Worm (Caenorhabditis elegans) whole organism, late embryonic: Measurements from ENCODE around the gene T26G10.4.

Experiments
- C08G9.2 ChIP-seq: sonication (generic microtip); optimal IDR thresholded peaks from 2 replicates; lab custom pipeline; 2016; ENCODE audit warnings: mild to moderate bottlenecking, missing genetic modification characterization, moderate library complexity, missing compliant biosample characterization
- F13H6.1 ChIP-seq: sonication (generic microtip); optimal IDR thresholded peaks from 2 replicates; lab custom pipeline; 2016; ENCODE audit warnings: missing genetic modification characterization, missing compliant biosample characterization
- K02D7.2 ChIP-seq: sonication (generic microtip); optimal IDR thresholded peaks from 2 replicates; lab custom pipeline; 2017; ENCODE audit warnings: mild to moderate bottlenecking, missing genetic modification characterization, missing compliant biosample characterization
- T23F11.4 ChIP-seq: fragments of 200-800 bp; sonication (Bioruptor generic); optimal IDR thresholded peaks from 2 replicates; lab custom pipeline; 2018; ENCODE audit warnings: mild to moderate bottlenecking, missing genetic modification characterization, missing compliant biosample characterization
- Y22D7AL.16 ChIP-seq: sonication (generic microtip); optimal IDR thresholded peaks from 2 replicates; lab custom pipeline; 2016; ENCODE audit warnings: missing genetic modification characterization, missing compliant biosample characterization
- ama-1 ChIP-seq: fragments of 150-350 bp; optimal IDR thresholded peaks from 2 replicates; lab custom pipeline; 2014
- ceh-14 ChIP-seq: sonication (generic microtip); optimal IDR thresholded peaks from 2 replicates; lab custom pipeline; 2016; ENCODE audit warnings: missing genotype, missing genetic modification characterization, missing compliant biosample characterization
- ceh-18 ChIP-seq: sonication (generic microtip); optimal IDR thresholded peaks from 2 replicates; lab custom pipeline; 2016; ENCODE audit warnings: missing genetic modification characterization, missing compliant biosample characterization
- ceh-22 ChIP-seq: sonication (generic microtip); optimal IDR thresholded peaks from 2 replicates; lab custom pipeline; 2017; ENCODE audit warnings: missing biosample characterization, missing genetic modification characterization
- ceh-24 ChIP-seq: sonication (generic microtip); optimal IDR thresholded peaks from 2 replicates; lab custom pipeline; 2016; ENCODE audit warnings: mild to moderate bottlenecking, missing genetic modification characterization, missing compliant biosample characterization
- ceh-30 ChIP-seq: fragments of 150-350 bp; optimal IDR thresholded peaks from 2 replicates; lab custom pipeline; 2014; ENCODE audit warnings: missing biosample characterization, missing genetic modification characterization
- ceh-31 ChIP-seq: sonication (generic microtip); optimal IDR thresholded peaks from 2 replicates; lab custom pipeline; 2016; ENCODE audit warnings: missing genetic modification characterization, missing compliant biosample characterization
- ceh-48 ChIP-seq: sonication (generic microtip); optimal IDR thresholded peaks from 2 replicates; lab custom pipeline; 2016; ENCODE audit warnings: missing genetic modification characterization, inconsistent platforms, missing compliant biosample characterization
- ceh-6 ChIP-seq: fragments of 200-800 bp; sonication (Bioruptor generic); optimal IDR thresholded peaks from 2 replicates; lab custom pipeline; 2018; ENCODE audit warnings: mild to moderate bottlenecking, missing genetic modification characterization, missing compliant biosample characterization
- che-1 ChIP-seq: sonication (generic microtip); optimal IDR thresholded peaks from 2 replicates; lab custom pipeline; 2016; ENCODE audit warnings: mild to moderate bottlenecking, missing genetic modification characterization, missing compliant biosample characterization
- dmd-4 ChIP-seq: sonication (generic microtip); optimal IDR thresholded peaks from 2 replicates; lab custom pipeline; 2016; ENCODE audit warnings: borderline replicate concordance, missing genetic modification characterization, missing compliant biosample characterization
- dve-1 ChIP-seq: sonication (generic microtip); optimal IDR thresholded peaks from 2 replicates; lab custom pipeline; 2017; ENCODE audit warnings: antibody characterized with exemption, mild to moderate bottlenecking, missing genetic modification characterization, missing compliant biosample characterization
- fax-1 ChIP-seq: sonication (generic microtip); optimal IDR thresholded peaks from 2 replicates; lab custom pipeline; 2016; ENCODE audit warnings: missing genotype, missing genetic modification characterization, missing compliant biosample characterization
- fkh-10 ChIP-seq: fragments of 150-350 bp; optimal IDR thresholded peaks from 2 replicates; lab custom pipeline; 2014; ENCODE audit warnings: missing biosample characterization, missing genetic modification reagents, missing genetic modification characterization
- fkh-6 ChIP-seq: sonication (generic microtip); optimal IDR thresholded peaks from 2 replicates; lab custom pipeline; 2016; ENCODE audit warnings: missing genetic modification characterization, missing compliant biosample characterization
- gmeb-2 ChIP-seq: sonication (generic microtip); optimal IDR thresholded peaks from 2 replicates; lab custom pipeline; 2016; ENCODE audit warnings: missing genetic modification characterization, inconsistent platforms, missing compliant biosample characterization
- hlh-13 ChIP-seq: fragments of 200-800 bp; sonication (Bioruptor generic); optimal IDR thresholded peaks from 2 replicates; lab custom pipeline; 2018; ENCODE audit warnings: mild to moderate bottlenecking, missing genetic modification characterization, missing compliant biosample characterization
- hlh-30 ChIP-seq: sonication (generic microtip); optimal IDR thresholded peaks from 2 replicates; lab custom pipeline; 2017; ENCODE audit warnings: antibody characterized with exemption, missing genetic modification characterization, missing compliant biosample characterization; ENCODE audit not compliant: insufficient read depth
- madf-2 ChIP-seq: sonication (generic microtip); optimal IDR thresholded peaks from 2 replicates; lab custom pipeline; 2017; ENCODE audit warnings: missing genetic modification characterization, missing compliant biosample characterization
- nhr-232 ChIP-seq: sonication (generic microtip); optimal IDR thresholded peaks from 2 replicates; lab custom pipeline; 2016; ENCODE audit warnings: missing genetic modification characterization, missing compliant biosample characterization
- npax-4 ChIP-seq: sonication (generic microtip); optimal IDR thresholded peaks from 2 replicates; lab custom pipeline; 2016; ENCODE audit warnings: missing genetic modification characterization, missing compliant biosample characterization
- odd-2 ChIP-seq: sonication (generic microtip); optimal IDR thresholded peaks from 2 replicates; lab custom pipeline; 2017; ENCODE audit warnings: antibody characterized with exemption, mild to moderate bottlenecking, missing genetic modification characterization, missing compliant biosample characterization
- pag-3 ChIP-seq: sonication (generic microtip); optimal IDR thresholded peaks from 2 replicates; lab custom pipeline; 2016; ENCODE audit warnings: missing compliant biosample characterization, missing genetic modification characterization, borderline replicate concordance
- pat-9 ChIP-seq: fragments of 200-800 bp; sonication (Bioruptor generic); optimal IDR thresholded peaks from 2 replicates; lab custom pipeline; 2018; ENCODE audit warnings: mild to moderate bottlenecking, missing genetic modification characterization, moderate library complexity, missing compliant biosample characterization
- pax-1 ChIP-seq: fragments of 150-350 bp; optimal IDR thresholded peaks from 2 replicates; lab custom pipeline; 2014; ENCODE audit warnings: missing biosample characterization, missing genetic modification characterization
- pha-4 ChIP-seq: fragments of 150-350 bp; optimal IDR thresholded peaks from 2 replicates; lab custom pipeline; 2018; ENCODE audit warnings: missing biosample characterization, missing genetic modification reagents, missing genetic modification characterization
- pros-1 ChIP-seq: fragments of 150-350 bp; optimal IDR thresholded peaks from 2 replicates; lab custom pipeline; 2014; ENCODE audit warnings: missing biosample characterization, missing genetic modification reagents, missing genetic modification characterization
- sox-4 ChIP-seq: sonication (generic microtip); optimal IDR thresholded peaks from 2 replicates; lab custom pipeline; 2017; ENCODE audit warnings: mild to moderate bottlenecking, missing genetic modification characterization, inconsistent platforms, missing compliant biosample characterization
- ttx-3 ChIP-seq: sonication (generic microtip); optimal IDR thresholded peaks from 2 replicates; lab custom pipeline; 2016; ENCODE audit warnings: missing genetic modification reagents, missing genetic modification characterization, missing compliant biosample characterization
- unc-42 ChIP-seq: sonication (generic microtip); optimal IDR thresholded peaks from 2 replicates; lab custom pipeline; 2016; ENCODE audit warnings: missing genotype, missing genetic modification characterization, missing compliant biosample characterization
- unc-86 ChIP-seq: sonication (generic microtip); optimal IDR thresholded peaks from 2 replicates; lab custom pipeline; 2016; ENCODE audit warnings: missing genetic modification characterization, missing compliant biosample characterization
- zip-5 ChIP-seq: sonication (generic microtip); optimal IDR thresholded peaks from 2 replicates; lab custom pipeline; 2016; ENCODE audit warnings: missing genetic modification characterization, missing compliant biosample characterization
- ztf-16 ChIP-seq: sonication (generic microtip); optimal IDR thresholded peaks from 2 replicates; lab custom pipeline; 2017; ENCODE audit warnings: missing genetic modification characterization, missing compliant biosample characterization

T26G10.4 gene

DNA sequence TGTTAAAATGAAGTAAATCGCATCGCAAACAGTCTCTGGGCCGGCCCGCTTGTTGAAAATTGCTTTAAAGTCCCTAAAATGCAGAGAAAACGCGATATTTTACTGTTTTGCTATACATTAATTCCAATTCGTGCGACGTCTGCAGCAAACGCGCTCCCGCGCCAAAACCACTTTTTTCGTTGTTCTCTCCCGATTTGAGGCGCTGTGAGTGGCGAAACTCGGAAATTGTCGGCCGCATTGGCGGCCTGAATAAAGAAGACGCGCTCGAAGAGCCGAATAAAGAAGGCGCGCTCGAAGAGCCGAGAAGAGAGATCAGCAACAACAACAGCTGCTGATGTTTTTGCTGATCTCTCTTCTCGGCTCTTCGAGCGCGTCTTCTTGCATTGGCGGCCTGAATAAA is 12.0 kb upstream of the T26G10.4 start:
- TF ChIP-seq ceh-31 (tag; lab: Kevin White, UChicago) = peak; percentile 49

ce11 chrIII:9413340-9413739 is 7.0 kb upstream of the T26G10.4 start, which contains the start of gene T26G10.3:
T26G10.3 (minus strand) TSS chrIII:9413440.
- TF ChIP-seq ceh-48 (no peak), unc-86 (tag; lab: Kevin White, UChicago) (no peak), K02D7.2 (tag; lab: Kevin White, UChicago) (no peak), ama-1 (lab: Kevin White, UChicago) (no peak), pros-1 (tag; lab: Kevin White, UChicago) (no peak), T23F11.4 (GFP tag; lab: Kevin White, UChicago) (no peak), npax-4 (tag; lab: Kevin White, UChicago) (no peak)

- no peak for TF ChIP-seq pha-4
- no peak for TF ChIP-seq unc-42 (tag; lab: Kevin White, UChicago)
- TF ChIP-seq ceh-14 = no peak
- no peak for TF ChIP-seq ceh-24 (tag; lab: Kevin White, UChicago)
Observed at ce11 chrIII:9426301-9426700, 6.0 kb downstream of the T26G10.4 start, which contains the start of gene T26G10.5. T26G10.5 (minus strand) TSS chrIII:9426401.

- TF ChIP-seq pag-3 (tag; lab: Kevin White, UChicago) = no peak
- TF ChIP-seq dve-1 (tag; lab: Kevin White, UChicago) = no peak
- no peak for TF ChIP-seq unc-86 (tag; lab: Kevin White, UChicago)
- no peak for TF ChIP-seq F13H6.1 (tag; lab: Kevin White, UChicago)
- TF ChIP-seq ceh-18 (tag; lab: Kevin White, UChicago) = no peak
- TF ChIP-seq pat-9 (tag; lab: Kevin White, UChicago) = no peak
- TF ChIP-seq fax-1 (tag; lab: Kevin White, UChicago) = no peak
- TF ChIP-seq ztf-16 (tag; lab: Kevin White, UChicago) = no peak
- TF ChIP-seq T23F11.4 (GFP tag; lab: Kevin White, UChicago) = no peak
- no peak for TF ChIP-seq che-1 (tag; lab: Kevin White, UChicago)
- no peak for TF ChIP-seq zip-5 (tag; lab: Kevin White, UChicago)
Observed at ce11 chrIII:9433576-9434107, 13.3 kb downstream of the T26G10.4 start, which contains the start of gene cpar-1. cpar-1 (plus strand) TSS chrIII:9434057.

DNA sequence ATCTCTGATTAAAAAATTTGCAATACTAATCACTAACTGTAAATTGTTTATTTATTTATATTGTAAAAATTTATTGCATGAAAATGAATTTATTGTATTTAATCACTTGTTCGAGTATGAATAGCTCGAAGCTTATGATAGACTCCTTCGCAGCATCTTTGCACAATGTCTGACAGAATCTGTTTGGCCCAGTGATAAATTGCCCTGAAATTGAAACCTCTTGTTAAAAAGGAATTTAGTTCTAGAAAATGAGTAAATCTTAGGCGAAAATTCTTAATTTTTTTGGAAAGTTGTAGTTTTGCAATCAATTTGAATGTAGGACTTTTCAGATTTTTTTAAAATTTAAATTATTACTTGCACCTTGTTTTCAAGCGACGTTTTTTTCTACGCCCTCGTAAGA is 14.7 kb downstream of the T26G10.4 start:
- TF ChIP-seq C08G9.2 (no peak), ceh-22 (tag; lab: Kevin White, UChicago) (no peak), dmd-4 (no peak), fkh-10 (no peak), ttx-3 (tag; lab: Kevin White, UChicago) (no peak), ztf-16 (tag; lab: Kevin White, UChicago) (no peak)
- TF ChIP-seq, all 69 proteins: peak for 0

DNA sequence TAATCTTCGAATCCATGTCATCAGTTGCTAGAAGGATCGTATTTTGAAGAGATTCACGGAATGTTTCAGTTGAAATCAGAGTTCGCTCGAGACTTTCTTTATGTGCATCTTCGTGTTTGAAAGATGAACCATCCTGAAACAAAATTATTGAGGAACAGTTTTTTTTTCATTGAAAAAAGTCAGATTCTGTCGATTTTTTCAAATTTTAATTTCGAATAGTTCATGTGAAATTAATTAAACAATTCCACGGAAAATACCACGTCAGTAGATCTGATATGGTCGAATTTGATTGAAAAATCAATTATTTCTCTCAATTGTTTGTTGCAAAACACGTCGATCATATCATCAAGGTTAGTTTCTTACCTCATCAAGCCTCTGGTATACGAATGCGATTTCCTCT is 19.1 kb downstream of the T26G10.4 start, which contains the start of gene F54C8.1:
Gene F54C8.1, plus strand, starts transcription at position 301 of the 400 bp plus-strand sequence.
- TF ChIP-seq gmeb-2 = no peak

ce11 chrIII:9441133-9441532 is 20.8 kb downstream of the T26G10.4 start, which contains the start of gene emb-30:
emb-30 (minus strand) TSS chrIII:9441460.
- TF ChIP-seq sox-4 (tag; lab: Kevin White, UChicago) (no peak), pax-1 (tag; lab: Kevin White, UChicago) (no peak), ceh-6 (no peak), hlh-30 (tag; lab: Kevin White, UChicago) (no peak), Y22D7AL.16 (tag; lab: Kevin White, UChicago) (no peak), odd-2 (tag; lab: Kevin White, UChicago) (no peak), fax-1 (tag; lab: Kevin White, UChicago) (no peak), ceh-30 (tag; lab: Kevin White, UChicago) (no peak), C08G9.2 (no peak), fkh-6 (tag; lab: Kevin White, UChicago) (no peak), ceh-14 (no peak), npax-4 (tag; lab: Kevin White, UChicago) (no peak), F13H6.1 (tag; lab: Kevin White, UChicago) (no peak), nhr-232 (no peak), madf-2 (tag; lab: Kevin White, UChicago) (no peak), unc-86 (tag; lab: Kevin White, UChicago) (no peak), hlh-13 (GFP tag; lab: Kevin White, UChicago) (no peak)
